Worm (Caenorhabditis elegans): ENCODE results near the gene der-2.
A peak's percentile ranks its signal among the peaks of the same experiment; 100 is the strongest.

Gene der-2

DNA sequence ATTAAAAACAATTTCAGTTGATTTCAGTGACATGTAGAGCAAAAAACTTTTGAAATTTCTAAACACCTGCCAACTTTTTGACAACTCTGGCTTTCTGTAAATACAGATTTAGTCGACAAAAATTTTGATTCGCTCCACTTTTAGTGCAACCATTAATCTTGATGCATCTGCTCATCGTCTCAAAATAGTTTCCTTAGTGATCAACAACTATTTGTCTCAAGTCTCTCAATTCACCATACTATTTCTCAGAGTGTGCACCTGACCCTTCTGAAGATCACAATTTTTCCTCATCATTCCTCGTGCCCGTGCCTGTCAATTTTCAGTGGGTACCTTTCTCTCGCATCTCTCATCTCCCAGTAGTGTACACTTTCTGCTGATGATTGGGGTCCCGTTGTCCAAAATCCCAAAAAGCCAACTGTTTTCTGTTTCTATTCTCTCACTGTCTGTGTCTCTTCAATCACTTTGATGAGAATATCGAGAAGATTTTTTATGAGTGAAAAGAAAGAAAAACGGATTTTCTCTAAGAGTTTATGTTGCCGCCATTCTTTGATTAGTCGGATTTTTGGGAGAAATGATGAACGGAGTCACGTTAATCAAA, 5.9 kb downstream of the der-2 start:
- TF ChIP-seq nhr-67 (tag; optimal IDR thresholded peaks at IDR 0.05): no peak
- peak; percentile 33 for TF ChIP-seq fkh-2 (tag; optimal IDR thresholded peaks at IDR 0.05)
- TF ChIP-seq nhr-11 (tag; optimal IDR thresholded peaks at IDR 0.05): peak; percentile 12
- TF ChIP-seq unc-62 (GFP tag; optimal IDR thresholded peaks at IDR 0.05): peak; percentile 48
- TF ChIP-seq nfya-1 (tag; optimal IDR thresholded peaks at IDR 0.05; ENCODE audit: insufficient read depth): peak; percentile 34
- peak; percentile 38 for TF ChIP-seq lin-15B (tag; optimal IDR thresholded peaks at IDR 0.05)
- TF ChIP-seq egl-5 (tag; optimal IDR thresholded peaks at IDR 0.05): peak; percentile 3
- TF ChIP-seq lsy-12 (tag; optimal IDR thresholded peaks at IDR 0.05): no peak

DNA sequence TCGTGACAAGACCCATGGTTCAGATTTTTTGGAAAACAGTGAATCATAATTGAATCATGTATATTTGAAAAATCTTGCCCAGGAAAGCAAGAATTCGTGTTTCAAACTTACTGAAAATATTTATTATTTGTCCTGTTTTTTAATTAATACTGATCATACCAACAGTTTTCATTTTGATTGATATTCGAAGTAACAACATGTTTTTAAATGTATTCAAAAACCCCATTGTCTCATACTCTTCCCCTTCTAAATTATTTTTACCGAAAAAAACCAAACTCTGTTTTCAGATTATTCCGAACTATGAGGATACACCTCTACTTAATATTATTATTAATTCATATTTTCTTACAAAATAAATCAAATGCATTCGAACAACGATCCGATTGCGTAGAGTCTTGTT, 6.7 kb downstream of the der-2 start, which contains the start of gene R151.1:
Gene R151.1 (plus strand): TSS at position 301 of the 400 bp plus-strand sequence.
- TF ChIP-seq sea-2 (GFP tag; optimal IDR thresholded peaks at IDR 0.05): no peak
- TF ChIP-seq elt-1 (tag; optimal IDR thresholded peaks at IDR 0.05): no peak
- no peak for TF ChIP-seq nhr-25 (tag; optimal IDR thresholded peaks at IDR 0.05)
- TF ChIP-seq fos-1 (tag; optimal IDR thresholded peaks at IDR 0.05): no peak
- TF ChIP-seq egl-27 (tag; optimal IDR thresholded peaks at IDR 0.05): no peak
- TF ChIP-seq nhr-23 (tag; optimal IDR thresholded peaks at IDR 0.05): no peak
- no peak for TF ChIP-seq nhr-11 (tag; optimal IDR thresholded peaks at IDR 0.05)
- no peak for TF ChIP-seq daf-12 (tag; optimal IDR thresholded peaks at IDR 0.05)
- TF ChIP-seq ceh-16 (tag; optimal IDR thresholded peaks at IDR 0.05): no peak
- TF ChIP-seq nhr-43 (tag; optimal IDR thresholded peaks at IDR 0.05; ENCODE audit: poor library complexity, severe bottlenecking): no peak
- no peak for TF ChIP-seq eor-1 (tag; optimal IDR thresholded peaks at IDR 0.05)
- no peak for TF ChIP-seq lsy-12 (tag; optimal IDR thresholded peaks at IDR 0.05)
- TF ChIP-seq ZK546.5 (tag; optimal IDR thresholded peaks at IDR 0.05): no peak
- TF ChIP-seq zag-1 (tag; optimal IDR thresholded peaks at IDR 0.05): no peak
- no peak for TF ChIP-seq nhr-237 (tag; optimal IDR thresholded peaks at IDR 0.05)
- no peak for TF ChIP-seq R02D3.7 (tag; optimal IDR thresholded peaks at IDR 0.05)
- no peak for TF ChIP-seq pha-4 (tag; optimal IDR thresholded peaks at IDR 0.05)
- TF ChIP-seq nhr-12 (tag; optimal IDR thresholded peaks at IDR 0.05): no peak
- no peak for TF ChIP-seq hmg-11 (tag; optimal IDR thresholded peaks at IDR 0.05)

DNA sequence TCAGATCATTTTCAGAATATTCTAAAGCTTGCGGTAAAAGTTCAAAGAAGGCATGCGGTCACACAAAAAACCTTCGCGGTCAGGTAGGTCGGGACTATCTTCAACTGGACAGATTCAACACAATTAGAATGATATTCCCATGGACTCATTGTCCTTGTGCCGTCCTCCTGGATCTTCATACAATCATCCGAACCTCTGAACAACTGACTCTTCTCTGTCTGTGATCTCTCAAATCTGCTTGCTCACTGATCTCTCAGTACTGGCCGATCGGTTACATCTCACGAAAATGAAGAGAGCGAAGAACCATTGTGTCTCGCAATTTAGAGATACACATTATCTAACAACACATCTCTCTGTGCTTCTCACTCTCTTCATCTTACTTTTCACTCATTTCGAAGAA, 7.4 kb downstream of the der-2 start:
- TF ChIP-seq lin-39 (tag; optimal IDR thresholded peaks at IDR 0.05) (peak; percentile 16), nhr-23 (tag; optimal IDR thresholded peaks at IDR 0.05) (no peak)

DNA sequence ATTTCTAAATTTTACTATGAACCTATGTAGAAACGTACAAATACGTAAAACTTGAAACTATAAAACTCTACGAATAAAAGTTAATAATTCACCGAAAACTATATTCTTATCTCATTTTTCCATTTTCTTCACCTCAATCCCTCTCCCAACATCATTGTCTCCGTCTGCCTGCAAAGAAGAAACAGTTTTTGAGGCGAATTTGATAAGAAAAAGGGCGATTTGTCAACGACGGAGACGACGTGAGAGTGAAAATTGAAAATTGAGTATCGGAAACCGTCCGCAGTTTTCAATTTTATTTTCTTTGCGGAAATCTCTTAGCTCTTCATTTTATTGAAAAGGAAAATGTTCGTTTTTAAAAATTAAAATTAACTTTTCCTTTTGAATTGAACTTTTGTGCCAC, 10.9 kb downstream of the der-2 start:
- peak; percentile 81 for TF ChIP-seq pqm-1 (tag; optimal IDR thresholded peaks at IDR 0.05)
- TF ChIP-seq unc-39 (tag; optimal IDR thresholded peaks at IDR 0.05): no peak
- TF ChIP-seq skn-1 (tag; optimal IDR thresholded peaks at IDR 0.05): no peak
- no peak for TF ChIP-seq tbx-2 (tag; optimal IDR thresholded peaks at IDR 0.05)
- TF ChIP-seq elt-2 (tag; optimal IDR thresholded peaks at IDR 0.05): peak; percentile 61
- TF ChIP-seq unc-62 (GFP tag; optimal IDR thresholded peaks at IDR 0.05): no peak
- no peak for TF ChIP-seq fkh-2 (tag; optimal IDR thresholded peaks at IDR 0.05)
- TF ChIP-seq ceh-82 (tag; optimal IDR thresholded peaks at IDR 0.05): no peak
- TF ChIP-seq ama-1 (optimal IDR thresholded peaks at IDR 0.05): no peak
- TF ChIP-seq nhr-28 (tag; optimal IDR thresholded peaks at IDR 0.05): no peak

DNA sequence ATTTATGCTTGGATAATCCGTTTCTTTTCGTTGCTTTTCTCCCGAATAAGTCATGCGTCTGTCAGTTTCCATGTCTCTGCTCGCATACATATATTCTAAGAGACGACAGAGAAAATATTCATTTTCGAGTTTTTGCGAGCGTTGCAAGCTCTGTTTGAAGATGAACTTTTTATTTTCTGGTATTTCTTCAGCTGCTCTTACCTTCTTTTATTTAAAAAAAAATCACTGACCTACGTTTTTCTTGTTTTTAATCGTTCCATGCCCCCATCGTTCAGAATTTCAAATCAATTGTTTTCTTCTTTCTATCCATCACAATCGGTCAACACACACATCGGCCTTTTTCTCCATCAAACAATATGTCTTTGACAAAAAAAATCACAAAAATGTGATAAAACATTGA, 12.4 kb downstream of the der-2 start:
- TF ChIP-seq daf-12 (tag; optimal IDR thresholded peaks at IDR 0.05) (no peak), nhr-76 (tag; optimal IDR thresholded peaks at IDR 0.05) (no peak)

DNA sequence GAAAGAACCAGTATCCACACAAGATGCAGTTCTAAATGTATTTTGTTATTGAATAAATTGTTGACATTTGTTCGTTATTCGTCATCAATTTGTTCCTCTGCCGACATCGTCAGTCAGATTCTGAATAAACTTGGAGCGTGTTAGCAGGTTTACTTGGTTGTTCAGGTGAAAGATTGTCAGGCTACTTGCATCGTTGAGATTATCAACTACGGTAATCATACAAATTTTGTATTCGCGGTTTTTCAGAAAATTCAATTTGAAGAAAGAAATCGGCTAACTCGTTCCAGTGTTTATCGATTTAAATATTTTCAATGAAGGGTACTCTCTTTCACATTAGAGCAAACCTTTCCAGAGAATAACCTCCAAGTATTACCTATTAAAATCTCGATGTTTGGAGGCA, 13.2 kb downstream of the der-2 start, which contains the start of gene R151.2:
Gene R151.2 (plus strand): TSS at position 247 of the 400 bp plus-strand sequence.
- TF ChIP-seq fos-1 (tag; optimal IDR thresholded peaks at IDR 0.05) (peak; percentile 10), nhr-43 (tag; optimal IDR thresholded peaks at IDR 0.05; ENCODE audit: poor library complexity, severe bottlenecking) (no peak)

All from whole organism, L3 larva.